Fruit fly (Drosophila melanogaster) whole organism, prepupa: ENCODE measurements around the gene CG14659.

Experiments used
- Blimp-1 ChIP-seq: fragments of 200-800 bp; sonication (Bioruptor generic); optimal IDR thresholded peaks from 3 replicates; lab custom pipeline; 2017; ENCODE audit warnings: missing biosample characterization, missing genetic modification characterization, mild to moderate bottlenecking, moderate library complexity, missing genetic modification reagents
- CG10631 ChIP-seq: fragments of 200-800 bp; sonication (Bioruptor generic); optimal IDR thresholded peaks from 2 replicates; lab custom pipeline; 2016; ENCODE audit warnings: missing biosample characterization, missing genetic modification characterization
- CG11294 ChIP-seq: fragments of 200-800 bp; sonication (Bioruptor generic); IDR thresholded peaks from 2 replicates; pipeline ENCODE4 v1.3.6; 2022; ENCODE audit warnings: missing biosample characterization, missing genetic modification characterization
- CG11902 ChIP-seq: fragments of 200-800 bp; sonication (Bioruptor generic); optimal IDR thresholded peaks from 3 replicates; lab custom pipeline; 2016; ENCODE audit warnings: missing biosample characterization, missing genetic modification characterization
- CG1621 ChIP-seq: fragments of 200-800 bp; sonication (Bioruptor generic); optimal IDR thresholded peaks from 3 replicates; lab custom pipeline; 2018; ENCODE audit warnings: missing biosample characterization, mild to moderate bottlenecking, missing genetic modification characterization
- CG16779 ChIP-seq: fragments of 200-800 bp; sonication (Bioruptor generic); optimal IDR thresholded peaks from 3 replicates; lab custom pipeline; 2017; ENCODE audit warnings: missing biosample characterization, mild to moderate bottlenecking, missing genetic modification characterization
- CG3032 ChIP-seq: fragments of 200-800 bp; optimal IDR thresholded peaks from 2 replicates; lab custom pipeline; 2019; ENCODE audit warnings: missing biosample characterization, mild to moderate bottlenecking, missing genetic modification characterization, moderate library complexity
- CG32006 ChIP-seq: fragments of 200-800 bp; sonication (Bioruptor generic); optimal IDR thresholded peaks from 3 replicates; lab custom pipeline; 2017; ENCODE audit warnings: missing biosample characterization, mild to moderate bottlenecking, missing genetic modification characterization
- CG34406 ChIP-seq: fragments of 200-800 bp; sonication (Bioruptor generic); optimal IDR thresholded peaks from 3 replicates; lab custom pipeline; 2016; ENCODE audit warnings: missing biosample characterization, missing genetic modification characterization
- CG3919 ChIP-seq: fragments of 200-800 bp; sonication (Bioruptor generic); optimal IDR thresholded peaks from 3 replicates; lab custom pipeline; 2016; ENCODE audit warnings: missing biosample characterization, missing genetic modification characterization
- CG4318 ChIP-seq: fragments of 200-800 bp; sonication (Bioruptor generic); optimal IDR thresholded peaks from 3 replicates; lab custom pipeline; 2017; ENCODE audit warnings: missing biosample characterization, mild to moderate bottlenecking, missing genetic modification characterization
- CG6163 ChIP-seq: fragments of 200-800 bp; sonication (Bioruptor generic); IDR thresholded peaks from 3 replicates; pipeline ENCODE4 v1.3.6; 2022; ENCODE audit warnings: missing biosample characterization, missing genetic modification characterization
- CG6792 ChIP-seq: fragments of 200-800 bp; sonication (Bioruptor generic); optimal IDR thresholded peaks from 3 replicates; lab custom pipeline; 2016; ENCODE audit warnings: missing biosample characterization, missing genetic modification characterization
- CG6808 ChIP-seq: fragments of 200-800 bp; sonication (Bioruptor generic); optimal IDR thresholded peaks from 3 replicates; lab custom pipeline; 2017; ENCODE audit warnings: missing biosample characterization, missing genetic modification characterization, mild to moderate bottlenecking, moderate library complexity, missing genetic modification reagents
- CG8632 ChIP-seq: fragments of 200-800 bp; sonication (Bioruptor generic); optimal IDR thresholded peaks from 3 replicates; lab custom pipeline; 2016; ENCODE audit warnings: missing biosample characterization, missing genetic modification characterization
- CG9139 ChIP-seq: fragments of 200-800 bp; sonication (Bioruptor generic); optimal IDR thresholded peaks from 3 replicates; lab custom pipeline; 2017; ENCODE audit warnings: missing biosample characterization, mild to moderate bottlenecking, missing genetic modification characterization
- Eip75B ChIP-seq: fragments of 200-800 bp; sonication (Bioruptor generic); optimal IDR thresholded peaks from 3 replicates; lab custom pipeline; 2016; ENCODE audit warnings: missing biosample characterization, missing genetic modification characterization
- Eip93F ChIP-seq: fragments of 200-800 bp; sonication (Bioruptor generic); optimal IDR thresholded peaks from 2 replicates; lab custom pipeline; 2016; ENCODE audit warnings: missing biosample characterization, mild to moderate bottlenecking, missing genetic modification characterization
- Ets21C ChIP-seq: fragments of 200-800 bp; sonication (Bioruptor generic); optimal IDR thresholded peaks from 3 replicates; lab custom pipeline; 2016; ENCODE audit warnings: missing biosample characterization, missing genetic modification characterization
- Ets96B ChIP-seq: fragments of 200-800 bp; optimal IDR thresholded peaks from 2 replicates; lab custom pipeline; 2019; ENCODE audit warnings: missing biosample characterization, mild to moderate bottlenecking, missing genetic modification characterization, moderate library complexity
- Gug ChIP-seq: fragments of 200-800 bp; sonication (Bioruptor generic); IDR thresholded peaks from 2 replicates; pipeline ENCODE4 v1.3.6; 2022; ENCODE audit warnings: missing biosample characterization, missing genetic modification characterization
- Hr38 ChIP-seq: sonication (Bioruptor generic); optimal IDR thresholded peaks from 2 replicates; lab custom pipeline; 2016; ENCODE audit warnings: missing biosample characterization, missing genetic modification characterization
- Hr39 ChIP-seq: fragments of 200-800 bp; sonication (Bioruptor generic); optimal IDR thresholded peaks from 2 replicates; lab custom pipeline; 2016; ENCODE audit warnings: missing biosample characterization, missing genetic modification characterization
- Hr4 ChIP-seq: fragments of 200-800 bp; sonication (Bioruptor generic); optimal IDR thresholded peaks from 3 replicates; lab custom pipeline; 2016; ENCODE audit warnings: missing biosample characterization, missing genetic modification characterization
- Lpt ChIP-seq: fragments of 200-800 bp; sonication (Bioruptor generic); optimal IDR thresholded peaks from 3 replicates; lab custom pipeline; 2016; ENCODE audit warnings: missing biosample characterization, missing genetic modification characterization
- Smox ChIP-seq: fragments of 200-800 bp; sonication (Bioruptor generic); optimal IDR thresholded peaks from 3 replicates; lab custom pipeline; 2016; ENCODE audit warnings: missing biosample characterization, missing genetic modification characterization
- Sox102F ChIP-seq: fragments of 200-800 bp; sonication (Bioruptor generic); optimal IDR thresholded peaks from 2 replicates; lab custom pipeline; 2016; ENCODE audit warnings: missing biosample characterization, mild to moderate bottlenecking, missing genetic modification characterization
- Sox14 ChIP-seq: fragments of 200-800 bp; sonication (Bioruptor generic); optimal IDR thresholded peaks from 3 replicates; lab custom pipeline; 2016; ENCODE audit warnings: missing biosample characterization, missing genetic modification characterization
- Sox15 ChIP-seq: fragments of 200-800 bp; sonication (Bioruptor generic); optimal IDR thresholded peaks from 3 replicates; lab custom pipeline; 2016; ENCODE audit warnings: missing biosample characterization, missing genetic modification characterization
- cyc ChIP-seq: fragments of 200-800 bp; sonication (Bioruptor generic); optimal IDR thresholded peaks from 3 replicates; lab custom pipeline; 2016; ENCODE audit warnings: missing biosample characterization, missing genetic modification characterization
- dac ChIP-seq: fragments of 200-800 bp; sonication (Bioruptor generic); optimal IDR thresholded peaks from 2 replicates; lab custom pipeline; 2017; ENCODE audit warnings: missing biosample characterization, mild to moderate bottlenecking, missing genetic modification characterization
- eg ChIP-seq: fragments of 200-800 bp; sonication (Bioruptor generic); IDR thresholded peaks from 3 replicates; pipeline ENCODE4 v1.3.6; 2022; ENCODE audit warnings: missing biosample characterization, missing genetic modification characterization
- fd59A ChIP-seq: fragments of 200-800 bp; sonication (Bioruptor generic); optimal IDR thresholded peaks from 2 replicates; lab custom pipeline; 2017; ENCODE audit warnings: missing biosample characterization, mild to moderate bottlenecking, missing genetic modification characterization, missing genetic modification reagents
- fd85E ChIP-seq: fragments of 200-800 bp; sonication (Bioruptor generic); optimal IDR thresholded peaks from 3 replicates; lab custom pipeline; 2016; ENCODE audit warnings: missing biosample characterization, missing genetic modification characterization
- fkh ChIP-seq: fragments of 200-800 bp; sonication (Bioruptor generic); optimal IDR thresholded peaks from 3 replicates; lab custom pipeline; 2017; ENCODE audit warnings: missing biosample characterization, mild to moderate bottlenecking, missing genetic modification characterization, moderate library complexity
- lz ChIP-seq: fragments of 200-800 bp; sonication (Bioruptor generic); optimal IDR thresholded peaks from 3 replicates; lab custom pipeline; 2016; ENCODE audit warnings: missing biosample characterization, missing genetic modification characterization
- net ChIP-seq: fragments of 200-800 bp; sonication (Bioruptor generic); optimal IDR thresholded peaks from 3 replicates; lab custom pipeline; 2016; ENCODE audit warnings: missing biosample characterization, missing genetic modification characterization
- salr ChIP-seq, 2 experiments: fragments of 200-800 bp; sonication (Bioruptor generic); optimal IDR thresholded peaks; 3 replicates each; lab custom pipeline; 2016 to 2018; ENCODE audit warnings: missing biosample characterization in 2 of 2, missing genetic modification characterization in 2 of 2, mild to moderate bottlenecking in 1 of 2
- spab ChIP-seq: fragments of 200-800 bp; sonication (Bioruptor generic); optimal IDR thresholded peaks from 2 replicates; lab custom pipeline; 2017; ENCODE audit warnings: missing biosample characterization, mild to moderate bottlenecking, missing genetic modification characterization, missing genetic modification reagents
- svp ChIP-seq: fragments of 200-800 bp; sonication (Bioruptor generic); peaks from one replicate; lab custom pipeline; 2016; ENCODE audit warnings: missing biosample characterization, missing genetic modification characterization
- topi ChIP-seq: fragments of 200-800 bp; sonication (Bioruptor generic); optimal IDR thresholded peaks from 3 replicates; lab custom pipeline; 2016; ENCODE audit warnings: missing biosample characterization, missing genetic modification characterization
- vri ChIP-seq: fragments of 200-800 bp; sonication (Bioruptor generic); optimal IDR thresholded peaks from 3 replicates; lab custom pipeline; 2016; ENCODE audit warnings: missing biosample characterization, mild to moderate bottlenecking, missing genetic modification characterization

Gene CG14659

DNA sequence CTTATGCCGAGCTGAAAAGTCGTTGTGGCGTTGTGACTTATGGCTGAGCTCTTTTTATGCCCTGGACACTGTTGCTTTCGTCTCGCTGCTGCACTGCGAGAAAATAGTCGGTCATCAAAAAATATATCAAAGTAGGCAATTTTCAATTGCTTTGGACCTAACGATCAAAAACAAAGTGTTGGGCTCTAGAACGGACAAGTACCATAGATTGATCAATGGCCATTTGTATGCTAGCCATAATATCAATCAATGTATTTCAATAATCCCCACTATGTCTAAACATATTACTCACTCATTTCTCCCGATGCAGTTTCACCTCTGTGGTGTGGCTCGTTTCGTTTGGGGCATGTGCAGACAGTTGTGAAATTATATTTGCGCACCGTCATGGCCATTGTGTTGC is 42.7 kb upstream of the CG14659 start (continued):
- TF ChIP-seq Sox102F (GFP tag; lab: Kevin White, UChicago) (peak; percentile 66), Blimp-1 (GFP tag; lab: Kevin White, UChicago) (peak; percentile 52), CG6792 (GFP tag; lab: Kevin White, UChicago) (peak; percentile 59), Ets96B (tag; lab: Kevin White, UChicago) (peak; percentile 62), salr (GFP tag; optimal IDR thresholded peaks at IDR 0.05; lab: Kevin White, UChicago) (no peak), CG6808 (peak; percentile 63), fd59A (peak; percentile 55), CG3032 (tag; lab: Kevin White, UChicago) (peak; percentile 67), eg (GFP tag; lab: Robert Waterston, UW) (no peak), Eip75B (peak; percentile 71), lz (GFP tag; lab: Kevin White, UChicago) (peak; percentile 66), Lpt (GFP tag; lab: Kevin White, UChicago) (peak; percentile 10), CG11902 (GFP tag; lab: Kevin White, UChicago) (peak; percentile 21), fkh (no peak), Hr4 (GFP tag; lab: Kevin White, UChicago) (peak; percentile 26), CG32006 (GFP tag; lab: Kevin White, UChicago) (peak; percentile 18), cyc (GFP tag; lab: Kevin White, UChicago) (peak; percentile 60), CG8632 (peak; percentile 45), CG1621 (peak; percentile 54), CG10631 (GFP tag; lab: Kevin White, UChicago) (peak; percentile 57), CG3919 (GFP tag; lab: Kevin White, UChicago) (peak; percentile 66), Sox14 (GFP tag; lab: Kevin White, UChicago) (peak; percentile 54), Ets21C (peak; percentile 20), vri (GFP tag; lab: Kevin White, UChicago) (peak; percentile 64), Hr39 (GFP tag; lab: Kevin White, UChicago) (peak; percentile 61), CG34406 (GFP tag; lab: Kevin White, UChicago) (peak; percentile 42), Gug (GFP tag; lab: Robert Waterston, UW) (no peak), topi (GFP tag; lab: Kevin White, UChicago) (peak; percentile 71), CG16779 (tag; lab: Kevin White, UChicago) (peak; percentile 9), Hr38 (GFP tag; lab: Kevin White, UChicago) (no peak)

DNA sequence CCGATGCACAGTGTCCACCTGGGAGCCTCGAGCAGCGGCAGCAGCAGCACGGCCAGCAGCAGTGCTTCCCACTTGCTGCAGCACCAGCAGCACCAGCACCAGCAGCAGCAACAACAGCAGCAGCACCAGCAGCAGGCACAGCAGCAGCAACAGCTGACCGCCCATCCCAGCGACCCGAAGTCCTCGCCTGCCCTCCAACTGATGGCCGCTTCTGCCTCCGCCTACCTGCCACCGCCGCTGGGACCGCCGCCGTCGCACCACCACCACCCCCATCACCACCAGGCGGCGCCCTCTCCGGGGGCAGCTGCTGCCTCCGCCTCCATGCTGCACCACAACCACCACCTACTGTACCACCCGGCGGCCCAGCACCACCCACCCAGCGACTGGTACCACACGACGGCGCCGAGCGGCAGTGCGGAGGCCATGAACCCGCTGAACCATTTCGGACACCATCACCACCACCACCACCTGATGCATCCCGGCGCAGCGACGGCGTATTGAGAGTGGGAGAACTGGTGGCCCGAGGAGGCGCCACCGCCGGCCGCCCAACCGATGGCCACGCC is 37.6 kb upstream of the CG14659 start:
- TF ChIP-seq cyc (GFP tag; lab: Kevin White, UChicago): no peak
- TF ChIP-seq Sox15: no peak
- TF ChIP-seq dac (GFP tag; lab: Kevin White, UChicago): no peak
- no peak for TF ChIP-seq Blimp-1 (GFP tag; lab: Kevin White, UChicago)
- no peak for TF ChIP-seq CG6163 (GFP tag; lab: Robert Waterston, UW)
- TF ChIP-seq lz (GFP tag; lab: Kevin White, UChicago): no peak
- TF ChIP-seq Hr38 (GFP tag; lab: Kevin White, UChicago): no peak
- TF ChIP-seq CG10631 (GFP tag; lab: Kevin White, UChicago): no peak
- no peak for TF ChIP-seq Eip93F (GFP tag; lab: Kevin White, UChicago)
- no peak for TF ChIP-seq CG9139 (GFP tag; lab: Kevin White, UChicago)
- no peak for TF ChIP-seq CG4318
- TF ChIP-seq Ets96B (tag; lab: Kevin White, UChicago): no peak
- TF ChIP-seq topi (GFP tag; lab: Kevin White, UChicago): no peak
- TF ChIP-seq, all 60 proteins: peak for 0

DNA sequence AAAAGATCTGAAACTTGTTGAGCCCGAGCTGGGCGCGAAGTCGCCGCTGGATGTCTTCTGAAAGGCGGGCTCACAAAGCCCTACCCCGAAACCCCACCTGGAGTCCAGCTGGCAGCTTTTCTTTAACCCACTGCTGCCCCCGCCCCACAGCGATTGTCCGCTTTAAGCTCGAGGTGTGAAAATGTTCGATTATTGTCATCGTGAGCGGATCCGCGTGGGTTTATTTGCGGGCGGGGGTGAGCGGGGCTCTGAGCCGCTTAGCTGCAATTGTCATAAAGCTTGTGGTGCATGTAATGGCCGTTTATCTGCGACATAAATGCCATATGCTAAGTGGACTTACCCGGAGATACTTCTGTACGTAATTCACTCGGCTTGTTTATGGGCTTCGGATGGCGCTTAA is 35.8 kb upstream of the CG14659 start:
- TF ChIP-seq Eip75B (no peak), fd59A (no peak), spab (GFP tag; lab: Kevin White, UChicago) (no peak), net (no peak), Hr39 (GFP tag; lab: Kevin White, UChicago) (no peak), Ets21C (no peak), svp (GFP tag; lab: Kevin White, UChicago) (no peak), CG11294 (no peak), eg (GFP tag; lab: Robert Waterston, UW) (no peak), CG16779 (tag; lab: Kevin White, UChicago) (no peak), fd85E (GFP tag; lab: Kevin White, UChicago) (no peak), Lpt (GFP tag; lab: Kevin White, UChicago) (no peak), Smox (GFP tag; lab: Kevin White, UChicago) (no peak)
